Worm (Caenorhabditis elegans): Measurements from ENCODE around the gene Y44F5A.1.

- TF ChIP-seq ceh-13 (GFP tag; optimal IDR thresholded peaks at IDR 0.05) = no peak
- no peak for TF ChIP-seq scrt-1 (GFP tag; IDR thresholded peaks at IDR 0.05)
- TF ChIP-seq ets-7 (tag; optimal IDR thresholded peaks at IDR 0.05) = no peak
- no peak for TF ChIP-seq ama-1 (optimal IDR thresholded peaks at IDR 0.05)
- TF ChIP-seq tbx-37 (GFP tag; conservative IDR thresholded peaks at IDR 0.05) = no peak
- TF ChIP-seq tra-4 (tag; optimal IDR thresholded peaks at IDR 0.05) = no peak
- TF ChIP-seq F13C5.2 (tag; optimal IDR thresholded peaks at IDR 0.05) = no peak
- no peak for TF ChIP-seq hnd-1 (tag; optimal IDR thresholded peaks at IDR 0.05)
- no peak for TF ChIP-seq flt-1 (GFP tag; IDR thresholded peaks at IDR 0.05)
Observed at ce11 chrIII:4274524-4274923, 27.1 kb upstream of the Y44F5A.1 start.
